Fruit fly (Drosophila melanogaster) whole organism, embryonic: Measurements from ENCODE around the gene Ssu72.

Experiments
- Awh ChIP-seq: fragments of 200-800 bp; sonication (Bioruptor generic); IDR thresholded peaks from 2 replicates; pipeline ENCODE4, ENCODE4 v1.3.6; 2022; ENCODE audit warnings: missing biosample characterization, missing genetic modification characterization
- B-H2 ChIP-seq: fragments of 200-800 bp; sonication (Bioruptor generic); optimal IDR thresholded peaks from 2 replicates; lab custom pipeline; 2018; ENCODE audit warnings: missing biosample characterization, mild to moderate bottlenecking, missing genetic modification characterization
- CG1529 ChIP-seq: fragments of 200-800 bp; sonication (Bioruptor generic); optimal IDR thresholded peaks from 3 replicates; lab custom pipeline; 2018; ENCODE audit warnings: missing biosample characterization, missing genetic modification characterization
- Camta ChIP-seq: fragments of 200-800 bp; sonication (Bioruptor generic); optimal IDR thresholded peaks from 2 replicates; lab custom pipeline; 2016; ENCODE audit warnings: missing biosample characterization, missing genetic modification characterization
- sc ChIP-seq, 3 experiments: fragments of >200 bp in 2 of 3; fragments of 200-800 bp in 1 of 3; sonication (Bioruptor generic) in 1 of 3; optimal IDR thresholded peaks; 2 replicates in 2 of 3; 3 replicates in 1 of 3; lab custom pipeline; 2017; ENCODE audit warnings: mild to moderate bottlenecking in 1 of 3, missing biosample characterization in 1 of 3, missing genetic modification characterization in 1 of 3, missing genetic modification reagents in 1 of 3
- tio ChIP-seq: fragments of 200-800 bp; sonication (Bioruptor generic); optimal IDR thresholded peaks from 2 replicates; lab custom pipeline; 2017; ENCODE audit warnings: missing biosample characterization, missing genetic modification characterization, inconsistent platforms
- tx ChIP-seq: fragments of 200-800 bp; sonication (Bioruptor generic); optimal IDR thresholded peaks from 2 replicates; lab custom pipeline; 2016; ENCODE audit warnings: missing biosample characterization, missing genetic modification characterization

dm6 chrX:19688848-19689247, 24.5 kb downstream of the Ssu72 start, which contains the start of gene CG14227:
- TF ChIP-seq tio (GFP tag; lab: Kevin White, UChicago) (no peak), Awh (no peak), tx (no peak), sc (optimal IDR thresholded peaks at IDR 0.05; lab: Kevin White, UChicago) (no peak), sc (GFP tag; optimal IDR thresholded peaks at IDR 0.05; lab: Kevin White, UChicago) (no peak), B-H2 (GFP tag; lab: Kevin White, UChicago) (no peak), CG1529 (GFP tag; lab: Kevin White, UChicago) (no peak), Camta (GFP tag; lab: Kevin White, UChicago) (no peak)
